Worm (Caenorhabditis elegans): ENCODE measurements around the gene W03G1.2.
A peak's percentile ranks its signal among the peaks of the same experiment; 100 is the strongest.

The W03G1.2 gene

DNA sequence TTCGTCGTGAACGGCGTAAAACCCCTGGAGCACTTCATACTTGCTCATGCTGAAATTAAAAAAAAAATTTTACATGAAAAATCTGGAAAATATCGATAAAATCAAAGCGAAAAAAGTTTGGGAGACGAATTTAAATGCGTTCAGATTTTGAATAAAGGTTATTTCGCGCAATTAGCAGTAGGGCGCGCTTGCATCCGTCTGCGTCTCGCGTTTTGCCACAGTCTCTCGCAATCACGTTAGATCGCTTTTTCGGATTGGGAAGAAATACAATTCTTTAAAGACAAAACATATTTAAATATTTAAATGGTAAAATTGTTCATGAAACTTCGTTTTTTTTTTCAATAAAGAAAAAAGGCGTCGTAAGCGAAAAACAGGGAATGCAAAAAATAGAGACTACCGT is 5.0 kb upstream of the W03G1.2 start, which contains the start of gene pig-1 (continued):
- TF ChIP-seq F37D6.2 (tag; optimal IDR thresholded peaks at IDR 0.05) = no peak
- TF ChIP-seq lim-7 (GFP tag; IDR thresholded peaks at IDR 0.05) = no peak
- no peak for TF ChIP-seq vab-7 (GFP tag; IDR thresholded peaks at IDR 0.05)
- no peak for TF ChIP-seq set-16 (GFP tag; IDR thresholded peaks at IDR 0.05)
- peak; percentile 30 for TF ChIP-seq unc-130 (GFP tag; optimal IDR thresholded peaks at IDR 0.05)
- TF ChIP-seq nhr-28 (tag; optimal IDR thresholded peaks at IDR 0.05) = peak; percentile 23
- peak; percentile 98 for TF ChIP-seq lin-38 (GFP tag; IDR thresholded peaks at IDR 0.05)
- TF ChIP-seq aly-2 (tag; optimal IDR thresholded peaks at IDR 0.05) = no peak
- no peak for TF ChIP-seq snpc-1.2 (GFP tag; IDR thresholded peaks at IDR 0.05)
- TF ChIP-seq fkh-10 (GFP tag; optimal IDR thresholded peaks at IDR 0.05) = peak; percentile 27
- TF ChIP-seq lir-3 (tag; optimal IDR thresholded peaks at IDR 0.05) = no peak
- no peak for TF ChIP-seq egl-27 (tag; optimal IDR thresholded peaks at IDR 0.05)
- no peak for TF ChIP-seq zip-11 (GFP tag; IDR thresholded peaks at IDR 0.05)
- no peak for TF ChIP-seq ZK546.5 (tag; optimal IDR thresholded peaks at IDR 0.05)
- no peak for TF ChIP-seq nhr-41 (GFP tag; IDR thresholded peaks at IDR 0.05)
- no peak for TF ChIP-seq ztf-11 (tag; optimal IDR thresholded peaks at IDR 0.05)
- no peak for TF ChIP-seq ceh-82 (tag; optimal IDR thresholded peaks at IDR 0.05)
- peak; percentile 53 for TF ChIP-seq hmg-1.1 (GFP tag; IDR thresholded peaks at IDR 0.05)
- TF ChIP-seq pqm-1 (tag; optimal IDR thresholded peaks at IDR 0.05) = no peak

DNA sequence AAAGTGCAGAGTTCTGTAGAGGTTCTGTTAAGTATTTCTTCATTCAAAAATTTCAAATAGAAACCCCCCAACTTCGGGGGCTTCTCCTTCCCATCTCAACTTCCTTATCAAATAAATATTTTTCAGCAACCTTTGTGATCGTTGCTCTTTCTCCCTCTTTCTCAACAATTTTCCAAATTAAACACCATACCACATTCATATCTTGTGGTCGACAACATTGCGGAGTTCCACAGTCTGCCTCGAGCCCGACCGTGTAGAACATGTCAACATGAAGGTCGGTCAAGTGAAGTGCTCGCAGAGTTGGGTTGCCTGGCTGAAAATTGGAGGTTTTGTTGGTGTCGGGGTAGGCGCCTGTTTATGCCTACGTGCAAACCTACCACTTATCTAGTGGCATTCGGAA is 1.9 kb upstream of the W03G1.2 start:
- no peak for TF ChIP-seq tag-97 (GFP tag; IDR thresholded peaks at IDR 0.05)
- TF ChIP-seq hif-1 (tag; optimal IDR thresholded peaks at IDR 0.05) = no peak
- no peak for TF ChIP-seq aly-2 (tag; optimal IDR thresholded peaks at IDR 0.05)
- TF ChIP-seq hmg-1.1 (GFP tag; IDR thresholded peaks at IDR 0.05) = no peak
- TF ChIP-seq ceh-32 (tag; optimal IDR thresholded peaks at IDR 0.05; ENCODE audit: poor library complexity) = no peak
- no peak for TF ChIP-seq nhr-111 (GFP tag; optimal IDR thresholded peaks at IDR 0.05)
- no peak for TF ChIP-seq nhr-25 (tag; optimal IDR thresholded peaks at IDR 0.05; ENCODE audit: borderline replicate concordance, insufficient read depth)
- TF ChIP-seq zfp-3 (GFP tag; conservative IDR thresholded peaks at IDR 0.05) = no peak
- no peak for TF ChIP-seq daf-16 (GFP tag; optimal IDR thresholded peaks at IDR 0.05)
- TF ChIP-seq daf-16 (tag; optimal IDR thresholded peaks at IDR 0.05) = peak; percentile 63
- TF ChIP-seq nhr-237 (tag; optimal IDR thresholded peaks at IDR 0.05) = no peak
- TF ChIP-seq lin-39 (tag; optimal IDR thresholded peaks at IDR 0.05) = no peak
- no peak for TF ChIP-seq nhr-76 (tag; optimal IDR thresholded peaks at IDR 0.05)
- TF ChIP-seq nhr-6 (tag; optimal IDR thresholded peaks at IDR 0.05) = no peak
- TF ChIP-seq madf-9 (GFP tag; conservative IDR thresholded peaks at IDR 0.05) = no peak
- TF ChIP-seq F10B5.3 (tag; optimal IDR thresholded peaks at IDR 0.05) = no peak
- no peak for TF ChIP-seq dmd-9 (GFP tag; IDR thresholded peaks at IDR 0.05)
- no peak for TF ChIP-seq rbr-2 (tag; optimal IDR thresholded peaks at IDR 0.05)
- no peak for TF ChIP-seq daf-8 (GFP tag; IDR thresholded peaks at IDR 0.05)
- TF ChIP-seq mep-1 (tag; optimal IDR thresholded peaks at IDR 0.05) = no peak
- no peak for TF ChIP-seq mdl-1 (tag; optimal IDR thresholded peaks at IDR 0.05)
- peak; percentile 4 for TF ChIP-seq nhr-28 (tag; optimal IDR thresholded peaks at IDR 0.05)
- no peak for TF ChIP-seq T26A8.4 (GFP tag; IDR thresholded peaks at IDR 0.05)
- peak; percentile 16; the same call in 1 of the 2 replicates for TF ChIP-seq dmd-6 (GFP tag; IDR thresholded peaks at IDR 0.05)
- TF ChIP-seq ZK337.2 (GFP tag; IDR thresholded peaks at IDR 0.05) = no peak
- no peak for TF ChIP-seq mxl-2 (GFP tag; conservative IDR thresholded peaks at IDR 0.05)
